Worm (Caenorhabditis elegans) whole organism, L4 larva: ENCODE measurements around the gene srh-211.

ENCODE experiments used
- R02D3.7 ChIP-seq: fragments of 150-350 bp; sonication (generic microtip); optimal IDR thresholded peaks from 3 replicates; lab custom pipeline; 2014; ENCODE audit warnings: missing biosample characterization, missing genetic modification characterization
- dmd-6 ChIP-seq: fragments of 200-800 bp; sonication (Bioruptor generic); IDR thresholded peaks from 2 replicates; pipeline ENCODE4 v1.3.6; 2022; ENCODE audit warnings: missing genetic modification reagents, missing genetic modification characterization, missing compliant biosample characterization
- mes-2 ChIP-seq: sonication (generic microtip); optimal IDR thresholded peaks from 2 replicates; lab custom pipeline; 2016; ENCODE audit warnings: missing genotype, mild to moderate bottlenecking, missing genetic modification characterization, missing compliant biosample characterization; ENCODE audit not compliant: poor library complexity, severe bottlenecking
- snpc-4 ChIP-seq: fragments of 150-350 bp; optimal IDR thresholded peaks from 2 replicates; lab custom pipeline; 2014; ENCODE audit warnings: missing biosample characterization, missing genetic modification characterization

ce11 chrV:4082952-4083351 is 1.8 kb upstream of the srh-211 start, which contains the start of gene F38H12.5:
- TF ChIP-seq snpc-4 (tag; lab: Kevin White, UChicago): no peak
- no peak for TF ChIP-seq dmd-6 (GFP tag; lab: Robert Waterston, UW)
- no peak for TF ChIP-seq mes-2 (tag; lab: Kevin White, UChicago)
- no peak for TF ChIP-seq R02D3.7 (tag; lab: Kevin White, UChicago)
